Worm (Caenorhabditis elegans): ENCODE measurements around the gene C14E2.11.

C14E2.11 gene

DNA sequence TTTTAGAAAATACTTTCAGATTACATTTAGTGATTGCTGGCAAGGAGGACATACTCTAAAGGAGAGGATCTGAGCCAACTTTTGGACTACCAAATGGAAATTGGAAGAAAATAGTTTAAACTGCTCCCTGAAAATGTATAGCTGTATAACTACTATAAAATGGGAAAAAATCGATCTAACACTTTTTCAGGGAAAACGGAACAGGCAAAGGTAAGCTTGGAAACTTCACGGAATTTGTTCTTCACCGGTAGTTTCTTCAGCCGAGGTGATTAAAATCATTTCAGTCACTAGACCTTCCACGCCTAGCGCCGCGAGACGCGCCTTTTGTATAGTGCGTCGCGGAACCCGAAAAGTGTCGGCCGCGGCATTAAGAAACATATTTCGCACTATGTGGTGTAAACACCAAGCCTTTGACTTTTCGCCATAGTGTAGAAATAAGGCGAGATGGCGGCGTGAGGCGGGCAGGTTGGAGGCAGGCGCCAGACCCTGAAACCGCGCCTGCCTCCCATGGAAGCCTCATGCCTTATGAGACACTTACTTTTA is 24.1 kb downstream of the C14E2.11 start, which contains the start of gene C14E2.5:
Gene C14E2.5 (minus strand): TSS at position 51 of the 543 bp plus-strand sequence.
- no peak for TF ChIP-seq efl-1 (optimal IDR thresholded peaks at IDR 0.05)
- TF ChIP-seq efl-1 (GFP tag; optimal IDR thresholded peaks at IDR 0.05 in 1 of 2): no peak
- no peak for TF ChIP-seq fkh-4 (tag; optimal IDR thresholded peaks at IDR 0.05; ENCODE audit: borderline replicate concordance)
- no peak for TF ChIP-seq hlh-4 (tag; optimal IDR thresholded peaks at IDR 0.05)
- TF ChIP-seq dpl-1 (GFP tag; optimal IDR thresholded peaks at IDR 0.05): no peak
- TF ChIP-seq pax-3 (tag; optimal IDR thresholded peaks at IDR 0.05): no peak
- no peak for TF ChIP-seq swsn-7 (tag; optimal IDR thresholded peaks at IDR 0.05)
- TF ChIP-seq mef-2 (tag; optimal IDR thresholded peaks at IDR 0.05): no peak
- no peak for TF ChIP-seq nhr-237 (tag; optimal IDR thresholded peaks at IDR 0.05)
- no peak for TF ChIP-seq alr-1 (tag; optimal IDR thresholded peaks at IDR 0.05; ENCODE audit: borderline replicate concordance)
- TF ChIP-seq F16B12.6 (tag; optimal IDR thresholded peaks at IDR 0.05): no peak
- no peak for TF ChIP-seq nhr-20 (tag; optimal IDR thresholded peaks at IDR 0.05)
- no peak for TF ChIP-seq pqm-1 (tag; optimal IDR thresholded peaks at IDR 0.05)
- no peak for TF ChIP-seq sup-37 (GFP tag; optimal IDR thresholded peaks at IDR 0.05)

DNA sequence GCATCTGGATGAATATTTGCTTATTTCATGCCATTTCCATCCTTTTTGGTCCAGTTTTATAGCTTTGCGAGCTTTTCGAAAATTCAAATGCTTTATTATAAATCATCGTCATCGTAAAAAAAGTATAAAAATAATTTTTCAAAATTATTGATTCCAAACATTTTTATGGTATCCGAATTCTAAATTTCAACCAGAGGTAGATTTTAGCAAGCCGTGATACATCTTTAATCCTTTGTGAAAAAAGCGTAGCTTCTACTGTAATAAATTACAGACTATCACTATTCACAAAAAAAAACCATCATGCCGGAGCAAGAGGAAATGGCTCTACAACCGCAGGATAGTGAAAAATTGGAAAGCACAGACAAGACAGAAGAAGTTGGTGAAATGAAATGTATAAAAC is 24.9 kb downstream of the C14E2.11 start, which contains the start of gene C14E2.1:
Gene C14E2.1 (plus strand): TSS at position 301 of the 400 bp plus-strand sequence.
- no peak for TF ChIP-seq ztf-4 (tag; optimal IDR thresholded peaks at IDR 0.05)
- TF ChIP-seq unc-130 (tag; optimal IDR thresholded peaks at IDR 0.05): no peak
- TF ChIP-seq elt-2 (tag; optimal IDR thresholded peaks at IDR 0.05): no peak
- no peak for TF ChIP-seq nhr-84 (tag; optimal IDR thresholded peaks at IDR 0.05)

DNA sequence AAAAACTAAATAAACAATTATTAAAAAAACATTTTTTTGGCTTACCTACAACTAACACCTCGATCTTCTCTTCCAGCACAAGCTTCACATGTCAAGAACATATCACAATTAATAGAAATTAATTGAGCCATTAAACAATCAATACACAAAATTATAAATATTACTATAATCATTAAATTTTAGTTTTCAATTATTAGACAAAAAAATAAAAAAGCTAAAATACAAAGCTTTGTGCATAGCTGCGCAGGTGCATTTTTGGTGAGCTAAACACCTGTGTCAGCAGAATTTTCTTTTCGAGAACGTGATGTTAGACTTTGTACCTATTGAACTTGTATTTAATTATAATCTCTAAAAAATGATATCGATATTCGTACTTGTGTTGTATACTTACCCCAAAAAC is 28.7 kb downstream of the C14E2.11 start, which contains the start of gene C14E2.6:
Gene C14E2.6 (minus strand): TSS at position 101 of the 400 bp plus-strand sequence.
- TF ChIP-seq hlh-4 (tag; optimal IDR thresholded peaks at IDR 0.05) (peak; percentile 20), lin-15B (tag; optimal IDR thresholded peaks at IDR 0.05) (no peak), nhr-237 (tag; optimal IDR thresholded peaks at IDR 0.05) (no peak)

DNA sequence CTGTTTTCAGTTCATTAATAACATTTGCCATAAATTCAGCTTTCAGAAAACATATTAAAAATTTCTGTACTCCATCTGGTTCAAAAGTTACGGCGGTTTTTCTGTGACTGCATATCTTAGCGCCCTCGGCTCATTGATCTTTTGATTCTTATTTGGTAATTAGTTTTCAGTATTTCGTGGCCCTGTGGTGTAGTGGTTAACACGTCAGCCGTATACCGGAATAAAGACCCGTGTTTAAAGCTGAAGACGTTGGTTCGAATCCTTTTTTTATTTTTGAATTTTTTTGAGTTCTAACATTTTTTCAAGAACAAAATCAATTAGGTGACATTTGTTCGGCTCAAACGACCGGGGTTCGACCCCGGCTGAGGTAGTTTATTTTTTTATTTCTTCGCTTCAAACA is 29.2 kb downstream of the C14E2.11 start:
- no peak for TF ChIP-seq lin-13 (GFP tag; optimal IDR thresholded peaks at IDR 0.05)

DNA sequence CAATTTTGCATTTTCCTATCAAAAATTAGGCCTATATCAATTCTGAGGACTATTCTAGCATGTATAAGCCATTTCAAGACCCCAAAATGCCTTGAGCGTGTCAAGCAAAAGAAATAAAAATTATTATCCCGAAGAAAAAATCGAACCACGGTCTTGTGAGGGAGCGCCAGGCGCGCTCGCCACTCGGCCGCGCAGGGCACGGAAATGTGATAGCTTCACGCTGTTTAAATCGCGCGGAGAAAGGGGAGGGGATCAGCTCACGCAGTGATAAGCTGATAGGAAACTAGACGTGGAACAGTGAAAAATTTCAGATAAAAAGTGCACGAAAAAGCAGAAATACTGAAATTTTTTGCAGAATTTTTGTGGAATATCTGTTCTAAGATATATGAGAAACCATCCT is 36.4 kb downstream of the C14E2.11 start:
- TF ChIP-seq lin-35 (GFP tag; optimal IDR thresholded peaks at IDR 0.05): peak in 1 of 2 experiments; percentile 64
- TF ChIP-seq nhr-28 (tag; optimal IDR thresholded peaks at IDR 0.05): no peak
- TF ChIP-seq F16B12.6 (tag; optimal IDR thresholded peaks at IDR 0.05): no peak
- TF ChIP-seq mep-1 (tag; optimal IDR thresholded peaks at IDR 0.05): no peak
- TF ChIP-seq C16A3.4 (tag; optimal IDR thresholded peaks at IDR 0.05): peak; percentile 35
- TF ChIP-seq hpl-2 (GFP tag; optimal IDR thresholded peaks at IDR 0.05): no peak
- no peak for TF ChIP-seq pqm-1 (tag; optimal IDR thresholded peaks at IDR 0.05)
- peak in 2 of 3 experiments; percentile 40 to 56 for TF ChIP-seq ceh-82 (tag; optimal IDR thresholded peaks at IDR 0.05)
- TF ChIP-seq nhr-71 (tag; optimal IDR thresholded peaks at IDR 0.05): peak; percentile 62
- no peak for TF ChIP-seq jun-1 (tag; optimal IDR thresholded peaks at IDR 0.05)
- TF ChIP-seq nhr-84 (tag; optimal IDR thresholded peaks at IDR 0.05): no peak
- no peak for TF ChIP-seq ceh-63 (GFP tag; optimal IDR thresholded peaks at IDR 0.05)
- peak in 1 of 2 experiments; percentile 21 for TF ChIP-seq efl-1 (optimal IDR thresholded peaks at IDR 0.05)
- TF ChIP-seq efl-1 (GFP tag; optimal IDR thresholded peaks at IDR 0.05 in 1 of 2): no peak
- peak in 1 of 6 experiments; percentile 22 for TF ChIP-seq elt-3 (tag; optimal IDR thresholded peaks at IDR 0.05)
- TF ChIP-seq isw-1 (GFP tag; IDR thresholded peaks at IDR 0.05): no peak
- peak; percentile 51 for TF ChIP-seq pax-3 (tag; optimal IDR thresholded peaks at IDR 0.05)
- peak; percentile 55 for TF ChIP-seq fkh-8 (tag; optimal IDR thresholded peaks at IDR 0.05)
- peak; percentile 73 for TF ChIP-seq nhr-47 (tag; optimal IDR thresholded peaks at IDR 0.05)
- TF ChIP-seq dpl-1 (GFP tag; optimal IDR thresholded peaks at IDR 0.05): peak in 2 of 3 experiments; percentile 11 to 15
- no peak for TF ChIP-seq ces-1 (GFP tag; optimal IDR thresholded peaks at IDR 0.05)
- no peak for TF ChIP-seq lin-15B (tag; optimal IDR thresholded peaks at IDR 0.05)
- TF ChIP-seq egl-13 (tag; optimal IDR thresholded peaks at IDR 0.05): peak; percentile 11
- peak; percentile 22 for TF ChIP-seq snpc-4 (tag; optimal IDR thresholded peaks at IDR 0.05)
- peak in 1 of 2 experiments; percentile 15 for TF ChIP-seq mdl-1 (tag; optimal IDR thresholded peaks at IDR 0.05)
- TF ChIP-seq unc-62 (GFP tag; optimal IDR thresholded peaks at IDR 0.05): no peak
- peak; percentile 63 for TF ChIP-seq nhr-19 (GFP tag; conservative IDR thresholded peaks at IDR 0.05)
- TF ChIP-seq sox-4 (tag; optimal IDR thresholded peaks at IDR 0.05): peak; percentile 6
- TF ChIP-seq snu-23 (GFP tag; optimal IDR thresholded peaks at IDR 0.05): peak; percentile 63
- TF ChIP-seq rnt-1 (tag; optimal IDR thresholded peaks at IDR 0.05): peak; percentile 68
- TF ChIP-seq unc-86 (tag; optimal IDR thresholded peaks at IDR 0.05): no peak
